Worm (Caenorhabditis elegans): ENCODE results near the gene twk-17.

Gene twk-17

DNA sequence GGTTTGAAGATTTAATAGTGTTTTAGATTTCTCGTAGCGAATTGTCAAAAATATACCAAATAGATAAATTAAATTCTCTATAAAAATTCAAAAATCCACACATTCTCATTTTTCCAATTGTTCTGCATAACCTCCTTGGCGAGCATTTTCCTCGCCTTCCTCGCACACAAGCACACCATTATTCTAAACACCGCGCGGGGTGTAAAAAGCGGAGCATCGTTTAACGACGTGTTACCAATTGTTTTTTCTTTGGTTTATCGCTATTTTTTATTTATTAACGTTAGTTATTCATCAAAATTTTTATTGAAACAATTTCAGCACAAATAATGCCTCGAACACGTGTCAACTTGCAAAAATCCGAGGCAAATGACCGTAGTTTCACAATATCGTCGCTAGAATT lies 42.9 kb downstream of the twk-17 start, which contains the start of gene vps-52:
TSS of gene vps-52 (plus strand) at position 319 of the 400 bp plus-strand sequence.
- TF ChIP-seq hmbx-1 (tag; optimal IDR thresholded peaks at IDR 0.05) (no peak), sea-1 (GFP tag; conservative IDR thresholded peaks at IDR 0.05) (no peak), scrt-1 (GFP tag; IDR thresholded peaks at IDR 0.05) (no peak), ceh-13 (GFP tag; optimal IDR thresholded peaks at IDR 0.05) (no peak), aly-1 (tag; optimal IDR thresholded peaks at IDR 0.05) (no peak), tbx-11 (GFP tag; IDR thresholded peaks at IDR 0.05) (no peak), ceh-36 (tag; optimal IDR thresholded peaks at IDR 0.05) (no peak), tra-4 (tag; optimal IDR thresholded peaks at IDR 0.05) (no peak)

DNA sequence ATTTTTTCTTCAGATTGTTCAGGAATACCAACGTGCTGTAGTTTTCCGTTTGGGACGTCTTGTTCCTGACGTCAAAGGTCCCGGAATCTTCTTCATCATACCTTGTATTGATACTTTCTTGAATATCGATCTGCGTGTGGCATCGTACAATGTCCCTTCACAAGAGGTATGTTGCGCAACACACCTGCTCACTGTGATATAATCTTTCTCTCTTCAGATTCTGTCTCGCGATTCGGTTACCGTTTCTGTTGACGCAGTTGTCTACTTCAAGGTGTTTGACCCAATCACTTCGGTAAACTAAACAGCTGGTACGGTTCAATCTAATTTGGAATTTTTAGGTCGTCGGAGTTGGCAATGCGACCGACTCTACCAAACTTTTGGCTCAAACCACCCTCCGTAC lies 44.5 kb downstream of the twk-17 start:
- no peak for TF ChIP-seq hmg-4 (GFP tag; optimal IDR thresholded peaks at IDR 0.05)
- no peak for TF ChIP-seq tbx-37 (GFP tag; conservative IDR thresholded peaks at IDR 0.05)
- TF ChIP-seq ets-7 (tag; optimal IDR thresholded peaks at IDR 0.05): no peak
- no peak for TF ChIP-seq flt-1 (GFP tag; IDR thresholded peaks at IDR 0.05)
- TF ChIP-seq pes-1 (GFP tag; IDR thresholded peaks at IDR 0.05): no peak

- TF ChIP-seq scrt-1 (GFP tag; IDR thresholded peaks at IDR 0.05) (no peak), hmg-4 (GFP tag; optimal IDR thresholded peaks at IDR 0.05) (peak; percentile 74), ets-7 (tag; optimal IDR thresholded peaks at IDR 0.05) (peak; percentile 41), aly-1 (tag; optimal IDR thresholded peaks at IDR 0.05) (peak; percentile 73)
These were observed 45.3 kb downstream of the twk-17 start, which contains the start of gene sto-1 for ce11 chrX:7562625-7563024. sto-1 (plus strand) TSS chrX:7562824.

DNA sequence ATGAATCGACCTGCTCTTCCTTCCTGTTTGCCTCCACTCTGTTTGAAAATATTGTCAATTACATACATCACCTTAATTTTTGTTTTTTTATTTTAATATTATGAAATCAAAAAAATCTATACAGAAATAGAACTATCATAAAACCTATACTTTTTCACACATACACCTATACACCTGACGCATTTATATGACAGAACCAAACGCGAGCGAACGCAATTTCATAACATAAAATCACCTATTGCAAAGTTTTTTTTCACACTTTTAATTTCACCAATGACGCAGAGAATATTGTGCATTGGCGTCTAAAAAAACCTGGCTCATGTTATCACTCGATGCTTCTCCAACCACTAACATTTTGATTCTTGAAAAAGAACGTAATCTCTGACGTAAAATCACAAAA lies 45.9 kb downstream of the twk-17 start:
- TF ChIP-seq tra-4 (tag; optimal IDR thresholded peaks at IDR 0.05) (no peak), tbx-11 (GFP tag; IDR thresholded peaks at IDR 0.05) (no peak), ama-1 (optimal IDR thresholded peaks at IDR 0.05) (no peak), scrt-1 (GFP tag; IDR thresholded peaks at IDR 0.05) (no peak), F13C5.2 (tag; optimal IDR thresholded peaks at IDR 0.05) (no peak), ceh-13 (GFP tag; optimal IDR thresholded peaks at IDR 0.05) (no peak), ets-7 (tag; optimal IDR thresholded peaks at IDR 0.05) (no peak), tbx-37 (GFP tag; conservative IDR thresholded peaks at IDR 0.05) (no peak), hmbx-1 (tag; optimal IDR thresholded peaks at IDR 0.05) (no peak), hnd-1 (tag; optimal IDR thresholded peaks at IDR 0.05) (no peak), sea-1 (GFP tag; conservative IDR thresholded peaks at IDR 0.05) (no peak), aly-1 (tag; optimal IDR thresholded peaks at IDR 0.05) (no peak), B0310.2 (tag; optimal IDR thresholded peaks at IDR 0.05) (no peak), pes-1 (GFP tag; IDR thresholded peaks at IDR 0.05) (no peak)

DNA sequence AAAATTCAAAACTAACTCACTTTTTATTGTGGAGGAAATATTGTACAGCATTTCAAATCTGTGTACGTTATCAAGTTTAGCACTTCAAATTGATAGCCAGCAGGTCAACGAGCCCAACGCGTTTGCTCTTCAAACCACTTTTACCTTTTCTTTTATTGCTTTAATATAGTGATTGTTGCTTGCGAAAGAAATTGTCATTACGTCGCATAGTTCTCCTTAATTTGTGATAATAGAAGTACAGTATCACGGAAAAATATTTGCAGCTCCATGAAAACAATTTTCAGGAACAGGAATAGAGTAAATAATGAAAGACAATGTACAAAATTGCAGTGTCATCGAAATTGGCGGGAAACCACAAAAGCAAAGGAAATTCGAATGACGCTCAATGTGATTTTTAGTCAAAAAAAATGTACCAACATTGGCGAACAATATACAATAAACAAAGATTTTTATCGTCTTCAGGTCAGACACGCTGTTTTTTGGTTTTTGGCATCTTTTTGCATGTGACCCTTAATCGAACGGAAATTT lies 48.9 kb downstream of the twk-17 start, which contains the start of the genes PDB1.1 and F08C6.5:
TSS of gene PDB1.1 (minus strand) at position 158 of the 528 bp plus-strand sequence.
TSS of gene F08C6.5 (plus strand) at position 478 of the 528 bp plus-strand sequence.
- TF ChIP-seq scrt-1 (GFP tag; IDR thresholded peaks at IDR 0.05) (no peak), hnd-1 (tag; optimal IDR thresholded peaks at IDR 0.05) (no peak), tbx-37 (GFP tag; conservative IDR thresholded peaks at IDR 0.05) (no peak), hmbx-1 (tag; optimal IDR thresholded peaks at IDR 0.05) (no peak), hmg-4 (GFP tag; optimal IDR thresholded peaks at IDR 0.05) (no peak)

DNA sequence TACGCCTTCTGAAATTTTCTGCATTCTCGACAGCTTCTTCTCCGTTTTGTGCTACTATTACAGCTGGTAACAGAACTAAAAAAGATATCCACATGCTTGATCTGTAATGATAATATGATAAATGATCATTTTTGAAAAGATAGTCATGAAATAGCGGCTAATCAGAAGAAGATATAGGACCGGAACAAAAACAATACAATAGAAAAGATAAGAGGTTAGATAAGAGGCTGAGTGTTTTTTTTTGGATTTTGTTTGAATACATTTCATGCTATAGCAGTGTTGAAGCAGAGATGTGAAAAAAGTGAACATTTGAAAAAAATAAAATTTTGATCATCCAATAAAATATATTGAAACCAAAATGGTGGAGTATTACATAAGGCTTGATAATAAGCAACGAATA lies 53.6 kb downstream of the twk-17 start, which contains the start of gene F46C8.8:
TSS of gene F46C8.8 (minus strand) at position 101 of the 400 bp plus-strand sequence.
- no peak for TF ChIP-seq ceh-13 (GFP tag; optimal IDR thresholded peaks at IDR 0.05)
- TF ChIP-seq scrt-1 (GFP tag; IDR thresholded peaks at IDR 0.05): no peak
- TF ChIP-seq hmbx-1 (tag; optimal IDR thresholded peaks at IDR 0.05): no peak
- no peak for TF ChIP-seq flt-1 (GFP tag; IDR thresholded peaks at IDR 0.05)
- no peak for TF ChIP-seq sea-1 (GFP tag; conservative IDR thresholded peaks at IDR 0.05)
- TF ChIP-seq B0310.2 (tag; optimal IDR thresholded peaks at IDR 0.05): no peak
- no peak for TF ChIP-seq ets-7 (tag; optimal IDR thresholded peaks at IDR 0.05)
- no peak for TF ChIP-seq ama-1 (optimal IDR thresholded peaks at IDR 0.05)
- TF ChIP-seq ceh-36 (tag; optimal IDR thresholded peaks at IDR 0.05): no peak
- no peak for TF ChIP-seq aly-1 (tag; optimal IDR thresholded peaks at IDR 0.05)
- no peak for TF ChIP-seq hnd-1 (tag; optimal IDR thresholded peaks at IDR 0.05)
- no peak for TF ChIP-seq tra-4 (tag; optimal IDR thresholded peaks at IDR 0.05)
- no peak for TF ChIP-seq hmg-4 (GFP tag; optimal IDR thresholded peaks at IDR 0.05)
- no peak for TF ChIP-seq tbx-11 (GFP tag; IDR thresholded peaks at IDR 0.05)
- TF ChIP-seq tbx-37 (GFP tag; conservative IDR thresholded peaks at IDR 0.05): no peak
- no peak for TF ChIP-seq F13C5.2 (tag; optimal IDR thresholded peaks at IDR 0.05)
- no peak for TF ChIP-seq pes-1 (GFP tag; IDR thresholded peaks at IDR 0.05)

DNA sequence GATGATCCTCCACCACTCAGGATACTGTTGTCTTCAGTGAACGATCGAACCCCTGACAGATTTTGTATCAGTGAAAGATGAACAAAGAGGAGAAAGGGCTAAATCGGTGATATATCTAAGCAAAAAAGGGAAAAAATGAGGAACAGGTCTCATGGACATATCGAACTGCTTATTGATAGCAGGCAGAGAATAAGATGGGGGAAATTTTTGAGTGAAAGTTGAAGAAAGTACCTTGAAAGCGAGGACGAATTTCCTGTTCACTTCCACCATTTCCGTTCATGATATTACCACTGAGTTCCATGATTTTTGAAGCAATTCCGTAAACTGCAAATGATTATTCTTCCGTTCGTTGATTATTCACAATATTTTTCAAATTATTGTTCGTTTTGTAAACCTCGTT lies 54.6 kb downstream of the twk-17 start:
- no peak for TF ChIP-seq tbx-11 (GFP tag; IDR thresholded peaks at IDR 0.05)
- no peak for TF ChIP-seq sea-1 (GFP tag; conservative IDR thresholded peaks at IDR 0.05)
- TF ChIP-seq tra-4 (tag; optimal IDR thresholded peaks at IDR 0.05): no peak
- TF ChIP-seq aly-1 (tag; optimal IDR thresholded peaks at IDR 0.05): no peak
- no peak for TF ChIP-seq hmbx-1 (tag; optimal IDR thresholded peaks at IDR 0.05)
- TF ChIP-seq ceh-13 (GFP tag; optimal IDR thresholded peaks at IDR 0.05): no peak
- no peak for TF ChIP-seq flt-1 (GFP tag; IDR thresholded peaks at IDR 0.05)
- TF ChIP-seq tbx-37 (GFP tag; conservative IDR thresholded peaks at IDR 0.05): no peak
- TF ChIP-seq F13C5.2 (tag; optimal IDR thresholded peaks at IDR 0.05): no peak
- TF ChIP-seq hmg-4 (GFP tag; optimal IDR thresholded peaks at IDR 0.05): no peak
- TF ChIP-seq ets-7 (tag; optimal IDR thresholded peaks at IDR 0.05): no peak
- no peak for TF ChIP-seq B0310.2 (tag; optimal IDR thresholded peaks at IDR 0.05)
- TF ChIP-seq hnd-1 (tag; optimal IDR thresholded peaks at IDR 0.05): no peak
- no peak for TF ChIP-seq ama-1 (optimal IDR thresholded peaks at IDR 0.05)
- TF ChIP-seq ceh-36 (tag; optimal IDR thresholded peaks at IDR 0.05): no peak
- no peak for TF ChIP-seq pes-1 (GFP tag; IDR thresholded peaks at IDR 0.05)
- no peak for TF ChIP-seq scrt-1 (GFP tag; IDR thresholded peaks at IDR 0.05)

DNA sequence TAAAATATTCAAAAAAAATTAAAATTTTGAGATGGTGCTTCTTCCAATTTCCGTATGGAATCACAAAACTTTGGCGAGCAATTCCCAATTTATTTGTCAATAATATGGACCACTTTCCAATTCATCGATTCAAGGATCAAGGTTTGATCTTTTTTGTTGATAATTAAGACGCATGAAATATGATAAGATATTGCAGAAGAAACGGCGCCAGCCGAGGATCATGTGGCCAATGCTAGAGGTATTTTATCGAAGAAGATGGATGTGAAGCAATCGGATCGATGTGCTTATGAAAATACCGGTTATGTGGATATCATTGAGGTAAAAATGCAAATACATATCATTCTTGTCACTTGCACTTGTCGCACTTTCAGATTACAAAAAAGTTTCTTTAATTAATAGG lies 57.4 kb downstream of the twk-17 start:
- TF ChIP-seq ama-1 (optimal IDR thresholded peaks at IDR 0.05) (no peak), hmg-4 (GFP tag; optimal IDR thresholded peaks at IDR 0.05) (no peak), ets-7 (tag; optimal IDR thresholded peaks at IDR 0.05) (no peak), ceh-36 (tag; optimal IDR thresholded peaks at IDR 0.05) (no peak), F13C5.2 (tag; optimal IDR thresholded peaks at IDR 0.05) (no peak), tbx-37 (GFP tag; conservative IDR thresholded peaks at IDR 0.05) (no peak), flt-1 (GFP tag; IDR thresholded peaks at IDR 0.05) (no peak), tbx-11 (GFP tag; IDR thresholded peaks at IDR 0.05) (no peak), scrt-1 (GFP tag; IDR thresholded peaks at IDR 0.05) (no peak), B0310.2 (tag; optimal IDR thresholded peaks at IDR 0.05) (no peak), sea-1 (GFP tag; conservative IDR thresholded peaks at IDR 0.05) (no peak), aly-1 (tag; optimal IDR thresholded peaks at IDR 0.05) (no peak)
